Worm (Caenorhabditis elegans): ENCODE results near the gene hot-3.

hot-3 gene

DNA sequence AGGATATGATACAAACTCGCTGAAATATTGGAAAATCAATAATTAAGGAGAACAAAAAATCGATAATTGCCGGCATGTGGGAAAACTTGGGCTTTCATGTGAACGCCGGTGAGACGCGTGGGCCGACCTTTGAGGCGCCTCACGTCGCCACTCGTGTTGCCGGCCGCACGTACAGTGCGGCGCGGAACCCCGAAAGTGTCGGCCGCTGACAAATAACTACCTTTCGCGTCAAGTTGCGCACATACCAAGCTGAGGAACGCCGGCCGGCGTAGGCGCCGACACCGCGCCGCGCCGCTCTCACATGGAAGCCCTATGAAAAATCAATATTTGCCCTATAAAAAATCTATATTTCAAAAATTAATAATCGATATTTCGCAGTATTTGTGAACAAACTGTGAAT lies 6.4 kb upstream of the hot-3 start:
- no peak for TF ChIP-seq lin-13 (GFP tag; optimal IDR thresholded peaks at IDR 0.05)
- no peak for TF ChIP-seq blmp-1 (tag; optimal IDR thresholded peaks at IDR 0.05; ENCODE audit: insufficient read depth)
- TF ChIP-seq unc-39 (tag; optimal IDR thresholded peaks at IDR 0.05), result no peak

DNA sequence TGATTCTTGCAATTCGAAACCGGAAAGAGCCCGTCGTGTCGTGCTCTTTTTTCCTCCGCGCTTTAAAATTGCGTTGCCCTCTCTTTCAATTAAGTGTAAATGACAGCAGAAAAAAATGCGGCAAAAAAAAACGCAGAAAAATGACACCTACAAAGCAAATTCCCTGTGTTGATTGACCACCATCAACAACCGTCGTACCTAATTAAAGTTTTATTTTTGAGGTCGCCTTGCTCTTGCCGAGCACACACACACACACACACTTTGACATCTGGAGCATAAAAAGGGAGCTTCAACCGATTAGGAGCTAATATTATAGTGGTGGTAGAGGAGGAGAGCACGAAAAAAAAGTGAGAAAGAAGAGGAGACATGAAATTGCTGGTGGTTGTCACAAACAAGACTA lies 4.1 kb upstream of the hot-3 start:
- TF ChIP-seq dmd-4 (tag; optimal IDR thresholded peaks at IDR 0.05) (no peak), ZK546.5 (tag; optimal IDR thresholded peaks at IDR 0.05) (no peak)

DNA sequence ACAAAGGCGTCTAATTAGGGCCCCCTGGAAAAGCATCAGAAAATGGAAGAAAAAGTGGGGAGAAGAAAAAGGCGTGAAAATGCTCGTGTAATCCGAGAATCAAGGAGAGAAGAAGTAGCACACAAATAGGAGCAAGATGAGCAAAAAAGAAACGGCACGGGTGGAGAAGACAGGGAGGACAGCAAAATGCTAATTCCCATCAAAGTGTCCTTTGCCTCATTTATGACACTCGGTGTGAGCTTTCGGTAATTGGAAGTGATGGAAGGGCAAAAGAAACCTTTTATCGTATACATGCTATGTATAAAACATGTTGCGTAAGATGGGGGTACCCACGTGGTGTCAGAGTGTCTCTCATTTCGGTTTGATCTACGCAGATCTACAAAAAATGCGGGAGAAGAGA lies 1.7 kb upstream of the hot-3 start:
- no peak for TF ChIP-seq lsy-2 (tag; optimal IDR thresholded peaks at IDR 0.05)

DNA sequence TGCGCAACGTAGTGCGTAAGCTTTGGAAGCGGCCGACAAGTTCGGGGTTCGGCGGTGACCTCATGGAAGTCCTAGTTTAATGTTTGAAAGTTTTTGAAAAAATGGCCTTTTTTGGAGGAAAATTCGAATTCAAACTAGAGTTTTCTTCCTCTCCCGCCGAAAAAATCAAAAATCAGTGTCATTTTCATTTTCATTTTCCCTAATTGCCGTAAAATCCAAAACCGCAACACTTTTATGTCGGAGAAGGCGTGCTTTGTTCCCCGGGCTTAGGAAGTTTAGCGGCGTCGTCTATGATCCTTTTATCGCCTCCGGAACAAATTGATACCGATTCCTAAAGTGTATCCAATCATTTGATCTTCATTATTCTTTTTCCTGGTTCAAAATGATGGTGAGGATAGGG lies 6.9 kb downstream of the hot-3 start, which contains the start of gene mltn-5:
mltn-5 (plus strand) TSS at position 301 of the 400 bp plus-strand sequence.
- no peak for TF ChIP-seq nhr-6 (tag; optimal IDR thresholded peaks at IDR 0.05)
- TF ChIP-seq ceh-16 (tag; optimal IDR thresholded peaks at IDR 0.05), result no peak
- no peak for TF ChIP-seq peb-1 (tag; optimal IDR thresholded peaks at IDR 0.05)
- no peak for TF ChIP-seq R02D3.7 (tag; optimal IDR thresholded peaks at IDR 0.05)
- TF ChIP-seq ztf-11 (tag; optimal IDR thresholded peaks at IDR 0.05), result no peak
- TF ChIP-seq nhr-77 (tag; optimal IDR thresholded peaks at IDR 0.05), result no peak
- TF ChIP-seq sma-3 (GFP tag; optimal IDR thresholded peaks at IDR 0.05), result no peak
- TF ChIP-seq elt-3 (tag; optimal IDR thresholded peaks at IDR 0.05), result no peak
- no peak for TF ChIP-seq nhr-23 (tag; optimal IDR thresholded peaks at IDR 0.05)
- TF ChIP-seq blmp-1 (tag; optimal IDR thresholded peaks at IDR 0.05; ENCODE audit: insufficient read depth), result no peak

DNA sequence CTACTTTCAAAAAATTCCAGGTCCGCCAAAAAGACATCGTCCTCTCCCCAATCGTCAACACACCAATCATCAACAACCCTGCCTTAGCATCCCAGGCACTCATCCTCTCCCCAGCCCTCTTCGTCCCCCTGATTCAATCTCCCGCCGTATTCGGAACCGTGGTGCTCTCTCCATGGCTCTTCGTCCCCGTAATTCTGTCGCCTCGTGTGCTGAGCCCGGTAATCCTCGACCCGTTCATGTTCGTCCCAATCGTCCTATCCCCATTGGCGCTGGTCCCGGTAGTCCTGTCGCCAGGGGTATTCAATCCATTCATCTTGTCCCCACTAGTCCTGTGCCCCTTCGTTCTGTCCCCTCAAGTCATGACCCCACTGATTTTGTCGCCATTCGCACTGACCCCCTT lies 12.7 kb downstream of the hot-3 start:
- no peak for TF ChIP-seq nhr-129 (tag; optimal IDR thresholded peaks at IDR 0.05)
- TF ChIP-seq nhr-25 (tag; optimal IDR thresholded peaks at IDR 0.05), result no peak
- TF ChIP-seq lin-11 (tag; optimal IDR thresholded peaks at IDR 0.05), result no peak
- no peak for TF ChIP-seq mdl-1 (tag; optimal IDR thresholded peaks at IDR 0.05)
- TF ChIP-seq elt-3 (tag; optimal IDR thresholded peaks at IDR 0.05), result no peak
- no peak for TF ChIP-seq mbf-1 (tag; optimal IDR thresholded peaks at IDR 0.05)
- TF ChIP-seq lsy-2 (tag; optimal IDR thresholded peaks at IDR 0.05), result no peak
- no peak for TF ChIP-seq crh-2 (tag; optimal IDR thresholded peaks at IDR 0.05)
- TF ChIP-seq gmeb-1 (tag; optimal IDR thresholded peaks at IDR 0.05), result no peak
- TF ChIP-seq blmp-1 (tag; optimal IDR thresholded peaks at IDR 0.05; ENCODE audit: insufficient read depth), result no peak
- no peak for TF ChIP-seq sem-4 (tag; optimal IDR thresholded peaks at IDR 0.05)
- no peak for TF ChIP-seq nhr-23 (tag; optimal IDR thresholded peaks at IDR 0.05)
- no peak for TF ChIP-seq aly-2 (tag; optimal IDR thresholded peaks at IDR 0.05)
- no peak for TF ChIP-seq nhr-237 (tag; optimal IDR thresholded peaks at IDR 0.05)
- TF ChIP-seq ZK546.5 (tag; optimal IDR thresholded peaks at IDR 0.05), result no peak
- no peak for TF ChIP-seq ama-1 (optimal IDR thresholded peaks at IDR 0.05)

DNA sequence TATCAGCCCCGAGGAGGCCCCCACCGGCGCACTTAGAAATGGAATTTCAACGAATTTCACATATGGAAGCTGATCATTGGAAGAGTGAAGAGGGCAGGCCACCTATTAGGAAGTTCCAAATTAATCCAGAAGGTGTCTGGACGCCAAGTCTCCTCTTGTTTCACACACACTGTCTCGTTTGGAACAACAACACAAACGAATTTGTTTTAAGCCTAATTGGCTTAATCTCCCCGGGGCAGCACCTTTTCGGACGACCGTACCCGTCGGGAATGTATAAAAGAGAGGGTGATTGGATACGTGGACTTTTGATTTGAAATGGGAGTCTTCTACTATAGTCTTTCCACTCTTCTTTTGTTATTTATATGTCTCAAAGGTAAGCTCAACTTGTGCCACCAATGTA lies 15.8 kb downstream of the hot-3 start, which contains the start of gene mltn-3:
mltn-3 (plus strand) TSS at position 301 of the 400 bp plus-strand sequence.
- no peak for TF ChIP-seq sem-4 (tag; optimal IDR thresholded peaks at IDR 0.05)
- no peak for TF ChIP-seq R02D3.7 (tag; optimal IDR thresholded peaks at IDR 0.05)
- no peak for TF ChIP-seq nhr-21 (tag; optimal IDR thresholded peaks at IDR 0.05)
- TF ChIP-seq lin-13 (GFP tag; optimal IDR thresholded peaks at IDR 0.05), result no peak

DNA sequence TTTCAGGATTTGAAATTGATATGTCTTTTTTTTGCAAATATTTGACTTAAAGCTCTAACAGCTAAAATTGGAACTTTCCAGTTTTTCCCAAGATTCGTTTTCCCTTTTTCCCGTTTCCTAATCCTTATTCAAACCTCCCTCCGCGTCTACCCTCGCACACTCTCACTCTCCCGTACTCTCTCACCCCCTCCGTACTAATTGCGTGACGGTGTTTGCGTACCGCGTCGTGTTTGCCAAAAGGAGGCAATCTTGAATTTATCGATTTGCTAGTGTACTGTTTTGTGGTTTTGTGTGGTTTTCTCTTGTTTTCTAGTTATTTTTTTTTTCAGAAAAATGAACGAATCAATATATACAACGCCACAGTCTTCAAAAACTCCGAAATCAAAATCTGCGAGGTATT lies 23.3 kb downstream of the hot-3 start, which contains the start of gene citk-1:
citk-1 (plus strand) TSS at position 323 of the 400 bp plus-strand sequence.
- peak; percentile 56 for TF ChIP-seq sma-9 (GFP tag; optimal IDR thresholded peaks at IDR 0.05)
- TF ChIP-seq sma-9 (tag; optimal IDR thresholded peaks at IDR 0.05), result no peak
- TF ChIP-seq lsy-2 (tag; optimal IDR thresholded peaks at IDR 0.05), result peak in 1 of 2 experiments; percentile 52
- peak; percentile 97 for TF ChIP-seq gmeb-1 (tag; optimal IDR thresholded peaks at IDR 0.05)
- TF ChIP-seq lin-11 (tag; optimal IDR thresholded peaks at IDR 0.05), result peak; percentile 71
- TF ChIP-seq mdl-1 (tag; optimal IDR thresholded peaks at IDR 0.05), result no peak
- peak; percentile 87 for TF ChIP-seq nhr-129 (tag; optimal IDR thresholded peaks at IDR 0.05)
- no peak for TF ChIP-seq elt-3 (tag; optimal IDR thresholded peaks at IDR 0.05)
- peak; percentile 92 for TF ChIP-seq unc-55 (GFP tag; optimal IDR thresholded peaks at IDR 0.05)
- peak; percentile 37 for TF ChIP-seq blmp-1 (tag; optimal IDR thresholded peaks at IDR 0.05; ENCODE audit: insufficient read depth)
- TF ChIP-seq snpc-4 (tag; optimal IDR thresholded peaks at IDR 0.05), result peak; percentile 68
- peak; percentile 63 for TF ChIP-seq F13H6.1 (tag; optimal IDR thresholded peaks at IDR 0.05)
- TF ChIP-seq C34F6.9 (tag; optimal IDR thresholded peaks at IDR 0.05), result peak; percentile 84
- peak; percentile 50 for TF ChIP-seq sma-3 (GFP tag; optimal IDR thresholded peaks at IDR 0.05)
- TF ChIP-seq mab-5 (tag; optimal IDR thresholded peaks at IDR 0.05), result peak; percentile 46
- TF ChIP-seq zag-1 (tag; optimal IDR thresholded peaks at IDR 0.05), result no peak
- peak; percentile 36 for TF ChIP-seq egl-27 (tag; optimal IDR thresholded peaks at IDR 0.05)
- TF ChIP-seq ztf-1 (GFP tag; conservative IDR thresholded peaks at IDR 0.05), result no peak
- TF ChIP-seq ztf-11 (tag; optimal IDR thresholded peaks at IDR 0.05), result no peak
